Worm (Caenorhabditis elegans) whole organism, mixed stage, embryonic: ENCODE data around the gene mrpl-16.
A peak's percentile ranks its signal among the peaks of the same experiment; 100 is the strongest.
"Not testable (repeated sequence)": the region's sequence is repeated elsewhere in the genome, so short reads cannot be mapped to it uniquely, and the experiment has no call there.

Experiments
- M03D4.4 ChIP-seq: sonication (generic microtip); optimal IDR thresholded peaks from 2 replicates; lab custom pipeline; 2017; ENCODE audit warnings: mild to moderate bottlenecking, missing genetic modification characterization, missing compliant biosample characterization
- bed-3 ChIP-seq: fragments of 200-800 bp; sonication (Bioruptor generic); optimal IDR thresholded peaks from 3 replicates; lab custom pipeline; 2018; ENCODE audit warnings: mild to moderate bottlenecking, missing genetic modification characterization, moderate library complexity, missing compliant biosample characterization
- ceh-39 ChIP-seq: fragments of 150-350 bp; optimal IDR thresholded peaks from 2 replicates; lab custom pipeline; 2014; ENCODE audit warnings: missing biosample characterization, missing genetic modification characterization
- ceh-43 ChIP-seq: fragments of 200-800 bp; sonication (Bioruptor generic); optimal IDR thresholded peaks from 2 replicates; lab custom pipeline; 2018; ENCODE audit warnings: mild to moderate bottlenecking, missing genetic modification characterization, moderate library complexity, missing compliant biosample characterization
- ces-1 ChIP-seq: fragments of 150-350 bp; optimal IDR thresholded peaks from 2 replicates; lab custom pipeline; 2014; ENCODE audit warnings: missing biosample characterization, missing genetic modification reagents, missing genetic modification characterization
- cnd-1 ChIP-seq: fragments of 200-800 bp; sonication (Bioruptor generic); optimal IDR thresholded peaks from 2 replicates; lab custom pipeline; 2018; ENCODE audit warnings: mild to moderate bottlenecking, missing genetic modification characterization, missing compliant biosample characterization
- drap-1 ChIP-seq: fragments of 200-800 bp; sonication (Bioruptor generic); optimal IDR thresholded peaks from 3 replicates; lab custom pipeline; 2018; ENCODE audit warnings: mild to moderate bottlenecking, missing genetic modification characterization, missing compliant biosample characterization
- elt-1 ChIP-seq: sonication (generic microtip); optimal IDR thresholded peaks from 2 replicates; lab custom pipeline; 2017; ENCODE audit warnings: missing genetic modification characterization, mild to moderate bottlenecking, missing compliant biosample characterization, antibody characterized with exemption, moderate library complexity, borderline replicate concordance; ENCODE audit not compliant: insufficient read depth
- elt-3 ChIP-seq: fragments of 150-350 bp; optimal IDR thresholded peaks from 2 replicates; lab custom pipeline; 2014; ENCODE audit warnings: missing biosample characterization, missing genetic modification characterization
- flh-1 ChIP-seq: fragments of 200-800 bp; sonication (Bioruptor generic); optimal IDR thresholded peaks from 2 replicates; lab custom pipeline; 2018; ENCODE audit warnings: mild to moderate bottlenecking, missing genetic modification characterization, moderate library complexity, missing compliant biosample characterization
- ham-2 ChIP-seq: fragments of 200-800 bp; sonication (Bioruptor generic); optimal IDR thresholded peaks from 2 replicates; lab custom pipeline; 2018; ENCODE audit warnings: mild to moderate bottlenecking, missing genetic modification characterization, missing compliant biosample characterization
- hlh-1 ChIP-seq: fragments of 150-350 bp; optimal IDR thresholded peaks from 2 replicates; lab custom pipeline; 2014; ENCODE audit warnings: missing biosample characterization, missing genetic modification reagents, missing genetic modification characterization
- lin-13 ChIP-seq: fragments of 150-350 bp; optimal IDR thresholded peaks from 2 replicates; lab custom pipeline; 2014; ENCODE audit warnings: missing biosample characterization, missing genetic modification characterization
- lin-32 ChIP-seq: fragments of 200-800 bp; sonication (Bioruptor generic); optimal IDR thresholded peaks from 2 replicates; lab custom pipeline; 2018; ENCODE audit warnings: mild to moderate bottlenecking, missing genetic modification characterization, missing compliant biosample characterization
- lsy-2 ChIP-seq: fragments of 150-350 bp; optimal IDR thresholded peaks from 2 replicates; lab custom pipeline; 2014; ENCODE audit warnings: missing biosample characterization, missing genetic modification characterization
- mab-5 ChIP-seq: fragments of 150-350 bp; optimal IDR thresholded peaks from 2 replicates; lab custom pipeline; 2014; ENCODE audit warnings: missing biosample characterization, missing genetic modification characterization
- mep-1 ChIP-seq: fragments of 150-350 bp; optimal IDR thresholded peaks from 2 replicates; lab custom pipeline; 2017; ENCODE audit warnings: missing biosample characterization, missing genetic modification reagents, missing genetic modification characterization, inconsistent platforms
- nhr-12 ChIP-seq: fragments of 150-350 bp; optimal IDR thresholded peaks from 2 replicates; lab custom pipeline; 2014; ENCODE audit warnings: missing biosample characterization, missing genetic modification characterization
- nhr-237 ChIP-seq: fragments of 150-350 bp; optimal IDR thresholded peaks from 2 replicates; lab custom pipeline; 2014; ENCODE audit warnings: missing biosample characterization, missing genetic modification characterization
- nhr-76 ChIP-seq: sonication (generic microtip); optimal IDR thresholded peaks from 2 replicates; lab custom pipeline; 2017; ENCODE audit warnings: missing biosample characterization, missing genetic modification characterization
- pha-4 ChIP-seq: fragments of 150-350 bp; optimal IDR thresholded peaks from 2 replicates; lab custom pipeline; 2018; ENCODE audit warnings: missing biosample characterization, missing genetic modification reagents, missing genetic modification characterization
- sem-2 ChIP-seq: fragments of 200-800 bp; sonication (Bioruptor generic); optimal IDR thresholded peaks from 2 replicates; lab custom pipeline; 2018; ENCODE audit warnings: mild to moderate bottlenecking, missing genetic modification characterization, missing compliant biosample characterization
- snpc-4 ChIP-seq: fragments of 150-350 bp; optimal IDR thresholded peaks from 2 replicates; lab custom pipeline; 2014; ENCODE audit warnings: missing biosample characterization, missing genetic modification characterization
- unc-120 ChIP-seq: sonication (generic microtip); optimal IDR thresholded peaks from 2 replicates; lab custom pipeline; 2017; ENCODE audit warnings: missing genetic modification characterization, missing compliant biosample characterization; ENCODE audit not compliant: poor library complexity, severe bottlenecking
- unc-39 ChIP-seq: fragments of 150-350 bp; optimal IDR thresholded peaks from 2 replicates; lab custom pipeline; 2014; ENCODE audit warnings: missing biosample characterization, missing genetic modification characterization
- unc-62 ChIP-seq: fragments of 150-350 bp; optimal IDR thresholded peaks from 2 replicates; lab custom pipeline; 2014; ENCODE audit warnings: missing biosample characterization, missing genetic modification reagents, missing genetic modification characterization
- ztf-11 ChIP-seq: fragments of 150-350 bp; optimal IDR thresholded peaks from 2 replicates; lab custom pipeline; 2014; ENCODE audit warnings: missing biosample characterization, missing genetic modification characterization

mrpl-16 gene

DNA sequence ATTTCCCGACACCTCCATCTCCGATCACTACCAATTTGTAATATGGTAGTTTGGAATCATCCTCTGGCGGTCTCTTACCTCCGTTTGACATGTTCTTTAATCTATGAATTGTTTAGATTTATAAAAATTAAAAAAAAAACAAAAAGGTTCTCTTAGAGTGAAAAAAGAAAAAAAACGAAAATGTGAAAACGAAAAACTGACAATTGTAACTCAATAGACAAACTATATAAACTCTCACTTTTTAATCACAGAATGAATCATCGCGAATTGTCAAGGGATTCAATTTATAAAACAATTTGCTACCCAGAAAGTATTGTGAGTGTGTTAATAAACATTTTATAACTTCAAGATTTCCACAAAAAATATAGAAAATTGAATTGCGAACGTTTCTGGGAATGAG lies 35.8 kb downstream of the mrpl-16 start, which contains the start of gene ras-2:
TSS of gene ras-2 (minus strand) at position 101 of the 400 bp plus-strand sequence.
- TF ChIP-seq nhr-237 (tag; lab: Kevin White, UChicago) = no peak
- no peak for TF ChIP-seq snpc-4 (tag; lab: Kevin White, UChicago)
- TF ChIP-seq hlh-1 (tag; lab: Kevin White, UChicago) = no peak
- no peak for TF ChIP-seq bed-3 (GFP tag; lab: Kevin White, UChicago)
- no peak for TF ChIP-seq mab-5
- no peak for TF ChIP-seq unc-120 (tag; lab: Kevin White, UChicago)
- TF ChIP-seq mep-1 (tag; lab: Kevin White, UChicago) = no peak
- TF ChIP-seq elt-3 = no peak
- no peak for TF ChIP-seq drap-1 (GFP tag; lab: Kevin White, UChicago)

- TF ChIP-seq ham-2 (GFP tag; lab: Kevin White, UChicago) = no peak
- TF ChIP-seq elt-1 (tag; lab: Kevin White, UChicago) = no peak
- no peak for TF ChIP-seq unc-62
- TF ChIP-seq mep-1 (tag; lab: Kevin White, UChicago) = no peak
- TF ChIP-seq lin-13 (tag; lab: Kevin White, UChicago) = no peak
- no peak for TF ChIP-seq bed-3 (GFP tag; lab: Kevin White, UChicago)
- no peak for TF ChIP-seq lsy-2 (tag; lab: Kevin White, UChicago)
- TF ChIP-seq ces-1 = no peak
Observed at ce11 chrIII:4740820-4741219, 36.6 kb downstream of the mrpl-16 start.

DNA sequence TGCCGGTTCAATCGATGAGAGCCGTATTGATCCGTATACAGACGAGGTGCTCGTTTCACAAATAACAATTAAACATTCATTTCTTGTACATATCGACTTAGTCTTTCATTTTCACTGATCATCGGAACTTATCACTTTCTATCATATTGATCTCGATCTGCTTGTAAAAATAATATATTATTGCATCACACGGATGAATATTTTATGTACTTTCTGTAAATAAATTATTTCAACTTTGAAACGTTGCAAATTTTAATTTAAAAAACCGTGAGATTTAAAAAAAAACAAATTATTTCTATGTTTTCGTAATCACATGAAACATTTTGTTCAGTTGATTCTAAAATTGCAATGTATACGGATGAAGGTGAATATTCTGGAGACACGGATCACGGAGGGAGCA lies 38.4 kb downstream of the mrpl-16 start, which contains the start of gene twk-6:
TSS of gene twk-6 (plus strand) at position 301 of the 400 bp plus-strand sequence.
- not testable (repeated sequence) for TF ChIP-seq M03D4.4 (tag; lab: Kevin White, UChicago); flh-1 (GFP tag; lab: Kevin White, UChicago); unc-39 (tag; lab: Kevin White, UChicago)

DNA sequence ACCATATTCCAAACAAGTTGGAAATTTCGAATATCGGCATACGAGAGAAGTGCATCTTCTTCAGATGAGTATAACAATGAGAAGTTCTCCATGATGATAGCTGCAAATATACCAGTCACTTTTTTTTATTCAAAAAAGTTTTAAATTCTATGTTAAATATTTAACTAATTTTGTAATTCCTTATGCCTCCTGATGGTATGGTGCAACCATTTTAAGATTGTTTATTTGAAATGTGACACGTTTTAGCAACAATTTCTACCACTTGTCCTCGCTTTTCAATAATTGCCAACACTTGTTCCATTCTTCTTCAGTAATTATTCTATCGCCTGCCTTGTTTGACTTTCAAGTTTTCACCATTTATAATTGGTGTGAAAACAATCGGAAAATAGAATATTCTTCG lies 41.7 kb downstream of the mrpl-16 start, which contains the start of gene F17C8.6:
TSS of gene F17C8.6 (minus strand) at position 101 of the 400 bp plus-strand sequence.
- TF ChIP-seq ceh-39 = no peak
- TF ChIP-seq cnd-1 (tag; lab: Kevin White, UChicago) = no peak
- no peak for TF ChIP-seq hlh-1 (tag; lab: Kevin White, UChicago)
- TF ChIP-seq mep-1 (tag; lab: Kevin White, UChicago) = no peak
- no peak for TF ChIP-seq ces-1
- TF ChIP-seq M03D4.4 (tag; lab: Kevin White, UChicago) = no peak

DNA sequence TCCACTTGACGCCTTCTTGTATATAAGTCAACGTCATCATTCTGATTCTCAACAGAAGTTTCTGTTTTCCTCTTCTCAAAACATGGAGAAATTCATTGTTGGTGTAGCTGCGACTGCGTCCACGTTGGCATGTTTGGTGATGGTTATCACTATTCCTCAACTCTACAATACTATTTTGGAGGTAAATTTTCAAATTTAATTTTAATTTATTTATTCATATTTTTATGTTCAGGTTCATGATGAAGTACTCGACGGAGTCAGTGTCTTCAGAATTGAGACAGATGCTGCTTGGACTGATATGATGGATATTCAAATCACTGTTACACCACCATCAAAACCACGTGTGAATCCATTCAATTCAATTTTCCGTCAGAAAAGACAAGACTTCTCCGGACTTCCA lies 43.9 kb downstream of the mrpl-16 start, which contains the start of gene col-89:
TSS of gene col-89 (plus strand) at position 19 of the 400 bp plus-strand sequence.
- TF ChIP-seq ces-1 (no peak), lin-13 (tag; lab: Kevin White, UChicago) (no peak), unc-120 (tag; lab: Kevin White, UChicago) (no peak)

DNA sequence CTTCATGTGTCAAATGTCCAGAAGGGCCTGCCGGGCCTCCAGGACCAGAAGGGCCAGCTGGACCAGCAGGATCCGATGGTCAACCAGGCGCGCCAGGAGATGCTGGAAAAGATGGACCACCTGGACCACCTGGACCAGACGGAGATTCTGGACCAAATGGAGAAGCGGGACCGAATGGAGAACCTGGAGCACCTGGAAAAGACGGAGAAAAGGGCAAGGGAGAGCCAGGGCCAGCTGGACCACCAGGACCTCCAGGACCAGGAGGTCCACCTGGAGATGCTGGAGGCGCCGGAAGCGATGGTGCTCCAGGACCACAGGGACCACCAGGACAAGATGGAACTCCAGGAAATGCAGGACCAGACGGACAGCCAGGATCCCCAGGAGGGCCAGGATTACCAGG lies 44.5 kb downstream of the mrpl-16 start:
- TF ChIP-seq unc-62 = no peak
- TF ChIP-seq unc-39 (tag; lab: Kevin White, UChicago) = no peak
- no peak for TF ChIP-seq flh-1 (GFP tag; lab: Kevin White, UChicago)

ce11 chrIII:4754001-4754561 lies 49.9 kb downstream of the mrpl-16 start, which contains the start of the genes rps-0 and rbg-3:
Gene rps-0, minus strand, starts transcription at chrIII:4754051.
Gene rbg-3, plus strand, starts transcription at chrIII:4754424.
- TF ChIP-seq drap-1 (GFP tag; lab: Kevin White, UChicago) = peak; percentile 43
- no peak for TF ChIP-seq sem-2
- peak; percentile 90 for TF ChIP-seq lsy-2 (tag; lab: Kevin White, UChicago)
- no peak for TF ChIP-seq nhr-76 (tag; lab: Kevin White, UChicago)
- TF ChIP-seq ztf-11 (tag; lab: Kevin White, UChicago) = no peak
- peak; percentile 56 for TF ChIP-seq mab-5
- peak; percentile 98 for TF ChIP-seq mep-1 (tag; lab: Kevin White, UChicago)
- peak; percentile 65 for TF ChIP-seq unc-120 (tag; lab: Kevin White, UChicago)
- peak; percentile 96 for TF ChIP-seq ces-1
- no peak for TF ChIP-seq nhr-12 (tag; lab: Kevin White, UChicago)
- TF ChIP-seq lin-13 (tag; lab: Kevin White, UChicago) = peak; percentile 79
- TF ChIP-seq ceh-39 = peak; percentile 86
- no peak for TF ChIP-seq ceh-43 (GFP tag; lab: Kevin White, UChicago)
- TF ChIP-seq lin-32 = no peak
- no peak for TF ChIP-seq flh-1 (GFP tag; lab: Kevin White, UChicago)
- peak; percentile 17 for TF ChIP-seq elt-3
- no peak for TF ChIP-seq cnd-1 (tag; lab: Kevin White, UChicago)
- TF ChIP-seq hlh-1 (tag; lab: Kevin White, UChicago) = peak; percentile 61
- TF ChIP-seq nhr-237 (tag; lab: Kevin White, UChicago) = peak; percentile 91
- TF ChIP-seq pha-4 = peak; percentile 81
- no peak for TF ChIP-seq unc-62
